Fruit fly (Drosophila melanogaster) whole organism, adult: Measurements from ENCODE around the gene MsR1.

ENCODE experiments used
- CG11617 ChIP-seq: fragments of 200-800 bp; sonication (Bioruptor generic); optimal IDR thresholded peaks from 2 replicates; lab custom pipeline; 2017; ENCODE audit warnings: mild to moderate bottlenecking, missing biosample characterization, missing genetic modification reagents, missing genetic modification characterization
- CG12768 ChIP-seq: fragments of 200-800 bp; sonication (Bioruptor generic); optimal IDR thresholded peaks from 2 replicates; lab custom pipeline; 2017; ENCODE audit warnings: missing biosample characterization, missing genetic modification characterization, mild to moderate bottlenecking, moderate library complexity, missing genetic modification reagents
- CG14711 ChIP-seq: fragments of 200-800 bp; sonication (Bioruptor generic); optimal IDR thresholded peaks from 2 replicates; lab custom pipeline; 2018; ENCODE audit warnings: missing biosample characterization, mild to moderate bottlenecking, missing genetic modification characterization, moderate library complexity
- CG1620 ChIP-seq: fragments of 200-800 bp; sonication (Bioruptor generic); optimal IDR thresholded peaks from 2 replicates; lab custom pipeline; 2016; ENCODE audit warnings: missing biosample characterization, missing genetic modification characterization
- CG33017 ChIP-seq: fragments of 200-800 bp; sonication (Bioruptor generic); optimal IDR thresholded peaks from 2 replicates; lab custom pipeline; 2018; ENCODE audit warnings: missing biosample characterization, mild to moderate bottlenecking, missing genetic modification characterization, moderate library complexity
- CG5204 ChIP-seq: fragments of 200-800 bp; sonication (Bioruptor generic); optimal IDR thresholded peaks from 2 replicates; lab custom pipeline; 2016; ENCODE audit warnings: missing biosample characterization, missing genetic modification characterization
- CG7045 ChIP-seq: fragments of 200-800 bp; sonication (Bioruptor generic); optimal IDR thresholded peaks from 2 replicates; lab custom pipeline; 2017; ENCODE audit warnings: missing biosample characterization, mild to moderate bottlenecking, missing genetic modification characterization
- CG7101 ChIP-seq: fragments of 200-800 bp; sonication (Bioruptor generic); optimal IDR thresholded peaks from 2 replicates; lab custom pipeline; 2018; ENCODE audit warnings: missing biosample characterization, mild to moderate bottlenecking, missing genetic modification characterization, moderate library complexity
- Clk ChIP-seq: fragments of 200-800 bp; sonication (Bioruptor generic); optimal IDR thresholded peaks from 2 replicates; lab custom pipeline; 2017; ENCODE audit warnings: missing biosample characterization, missing genetic modification characterization
- Crg-1 ChIP-seq: fragments of 200-800 bp; sonication (Bioruptor generic); optimal IDR thresholded peaks from 2 replicates; lab custom pipeline; 2016; ENCODE audit warnings: missing biosample characterization, missing genetic modification characterization
- Hr96 ChIP-seq: fragments of 200-800 bp; sonication (Bioruptor generic); optimal IDR thresholded peaks from 2 replicates; lab custom pipeline; 2016; ENCODE audit warnings: missing biosample characterization, missing genetic modification characterization
- Mnt ChIP-seq: fragments of 200-800 bp; sonication (Bioruptor generic); optimal IDR thresholded peaks from 2 replicates; lab custom pipeline; 2016; ENCODE audit warnings: missing biosample characterization, mild to moderate bottlenecking, missing genetic modification characterization
- bab1 ChIP-seq: fragments of 200-800 bp; sonication (Bioruptor generic); optimal IDR thresholded peaks from 3 replicates; lab custom pipeline; 2019; ENCODE audit warnings: missing biosample characterization, mild to moderate bottlenecking, missing genetic modification characterization, moderate library complexity
- cic ChIP-seq: fragments of 200-800 bp; sonication (Bioruptor generic); optimal IDR thresholded peaks from 2 replicates; lab custom pipeline; 2017; ENCODE audit warnings: missing biosample characterization, mild to moderate bottlenecking, missing genetic modification characterization, moderate library complexity
- cnc ChIP-seq, 2 experiments: fragments of >200 bp; optimal IDR thresholded peaks; 2 replicates each; lab custom pipeline; 2017
- kay ChIP-seq: fragments of 200-800 bp; sonication (Bioruptor generic); peaks from one replicate; lab custom pipeline; 2016; ENCODE audit warnings: missing biosample characterization, missing genetic modification characterization, borderline replicate concordance
- ovo ChIP-seq: fragments of 200-800 bp; sonication (Bioruptor generic); optimal IDR thresholded peaks from 2 replicates; lab custom pipeline; 2016; ENCODE audit warnings: missing biosample characterization, missing genetic modification characterization
- pad ChIP-seq: fragments of 200-800 bp; sonication (Bioruptor generic); optimal IDR thresholded peaks from 3 replicates; lab custom pipeline; 2017; ENCODE audit warnings: missing biosample characterization, missing genetic modification characterization, mild to moderate bottlenecking, moderate library complexity, missing genetic modification reagents
- tj ChIP-seq: fragments of 200-800 bp; sonication (Bioruptor generic); optimal IDR thresholded peaks from 3 replicates; lab custom pipeline; 2017; ENCODE audit warnings: missing biosample characterization, mild to moderate bottlenecking, missing genetic modification characterization, moderate library complexity
- toe ChIP-seq: fragments of 200-800 bp; sonication (Bioruptor generic); optimal IDR thresholded peaks from 2 replicates; lab custom pipeline; 2016; ENCODE audit warnings: missing biosample characterization, missing genetic modification characterization

MsR1 gene

DNA sequence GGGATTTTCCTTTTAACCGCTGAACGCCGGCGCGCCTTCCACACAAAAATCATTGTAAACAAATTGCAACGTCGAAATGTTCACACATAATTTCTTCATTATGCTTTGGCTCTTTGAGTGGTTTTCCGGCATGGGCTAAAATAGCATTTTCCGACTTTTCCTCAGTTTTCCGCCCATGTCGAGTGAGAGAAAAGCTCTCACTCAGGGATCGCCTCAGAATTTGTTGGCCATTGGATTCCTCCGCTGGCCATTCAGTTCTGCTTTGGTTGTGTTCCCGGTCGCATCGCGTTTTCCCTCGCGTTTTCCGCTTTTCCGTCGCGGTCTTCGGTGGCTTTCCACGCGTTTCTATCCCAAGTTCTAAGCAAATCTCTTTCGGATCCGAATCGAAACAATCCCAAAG, 56.1 kb downstream of the MsR1 start:
- no peak for TF ChIP-seq CG5204 (GFP tag; lab: Kevin White, UChicago)
- no peak for TF ChIP-seq toe
- no peak for TF ChIP-seq pad (GFP tag; lab: Kevin White, UChicago)
- TF ChIP-seq kay: no peak
- TF ChIP-seq Hr96 (GFP tag; lab: Kevin White, UChicago): no peak
- TF ChIP-seq CG11617 (GFP tag; lab: Kevin White, UChicago): no peak
- TF ChIP-seq CG7045: no peak
- TF ChIP-seq CG7101 (tag; lab: Kevin White, UChicago): no peak

DNA sequence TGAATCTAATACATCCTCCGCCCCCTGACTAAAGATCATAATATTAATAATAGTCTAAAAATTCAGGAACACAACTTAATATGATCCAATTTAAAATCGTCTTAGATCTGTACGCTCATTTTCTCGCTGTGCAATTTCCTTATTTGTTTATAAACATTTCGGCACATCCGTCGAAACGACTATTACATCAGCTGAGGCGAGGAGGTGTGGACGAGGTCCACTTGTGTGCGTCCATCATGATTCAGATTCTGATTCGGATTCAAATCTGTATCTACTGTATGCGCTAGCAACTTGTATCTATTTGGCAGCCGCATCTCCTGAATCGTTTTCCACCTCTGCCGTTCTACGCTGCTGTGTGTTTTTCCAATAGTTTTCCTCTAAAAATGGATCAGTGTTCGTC, 57.0 kb downstream of the MsR1 start:
- no peak for TF ChIP-seq cic (GFP tag; lab: Kevin White, UChicago)
- TF ChIP-seq Clk (GFP tag; lab: Kevin White, UChicago): no peak
- no peak for TF ChIP-seq Mnt
- no peak for TF ChIP-seq CG7101 (tag; lab: Kevin White, UChicago)
- no peak for TF ChIP-seq kay
- no peak for TF ChIP-seq Crg-1 (GFP tag; lab: Kevin White, UChicago)
- no peak for TF ChIP-seq CG11617 (GFP tag; lab: Kevin White, UChicago)
- TF ChIP-seq CG5204 (GFP tag; lab: Kevin White, UChicago): no peak
- TF ChIP-seq tj: no peak
- TF ChIP-seq ovo (GFP tag; lab: Kevin White, UChicago): no peak
- no peak for TF ChIP-seq bab1
- no peak for TF ChIP-seq Hr96 (GFP tag; lab: Kevin White, UChicago)
- no peak for TF ChIP-seq CG1620 (GFP tag; lab: Kevin White, UChicago)
- TF ChIP-seq CG12768 (GFP tag; lab: Kevin White, UChicago): no peak
- no peak for TF ChIP-seq pad (GFP tag; lab: Kevin White, UChicago)
- no peak for TF ChIP-seq CG14711 (tag; lab: Kevin White, UChicago)
- TF ChIP-seq cnc (optimal IDR thresholded peaks at IDR 0.05; lab: Kevin White, UChicago): no peak
- TF ChIP-seq CG33017 (tag; lab: Kevin White, UChicago): no peak

DNA sequence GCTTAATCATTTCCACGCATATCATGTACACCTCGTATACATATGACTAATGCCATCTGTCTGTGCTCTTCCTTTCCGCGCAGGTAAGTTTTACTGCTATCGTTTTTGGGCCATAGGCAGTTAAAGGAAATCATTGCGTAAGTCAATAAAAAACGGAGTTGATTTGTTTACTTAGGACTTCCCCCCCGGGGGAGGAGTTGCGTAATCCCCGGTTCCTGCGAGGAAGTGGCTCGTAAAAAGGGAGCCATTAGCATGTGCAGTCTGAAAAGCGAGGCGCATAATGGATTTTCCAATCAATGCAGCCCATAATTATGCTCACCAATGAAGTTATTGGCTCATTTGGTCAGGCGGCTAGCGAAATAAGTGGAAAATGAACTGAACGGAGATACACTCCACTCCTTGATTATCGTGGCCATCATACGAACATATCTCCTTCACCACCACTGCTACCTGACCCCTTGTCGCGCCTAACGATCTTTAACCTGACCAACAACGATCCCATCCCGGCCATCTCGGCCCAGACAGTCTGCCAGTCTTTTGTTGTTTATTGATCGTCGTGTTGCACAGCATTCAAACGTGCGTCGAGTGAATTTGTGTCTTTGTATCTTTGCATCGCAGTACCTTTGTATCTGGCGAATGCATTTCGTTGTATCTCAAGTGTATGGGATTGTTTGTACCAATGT, 63.0 kb downstream of the MsR1 start:
- TF ChIP-seq pad (GFP tag; lab: Kevin White, UChicago): no peak
- no peak for TF ChIP-seq Hr96 (GFP tag; lab: Kevin White, UChicago)
- TF ChIP-seq CG7101 (tag; lab: Kevin White, UChicago): no peak

DNA sequence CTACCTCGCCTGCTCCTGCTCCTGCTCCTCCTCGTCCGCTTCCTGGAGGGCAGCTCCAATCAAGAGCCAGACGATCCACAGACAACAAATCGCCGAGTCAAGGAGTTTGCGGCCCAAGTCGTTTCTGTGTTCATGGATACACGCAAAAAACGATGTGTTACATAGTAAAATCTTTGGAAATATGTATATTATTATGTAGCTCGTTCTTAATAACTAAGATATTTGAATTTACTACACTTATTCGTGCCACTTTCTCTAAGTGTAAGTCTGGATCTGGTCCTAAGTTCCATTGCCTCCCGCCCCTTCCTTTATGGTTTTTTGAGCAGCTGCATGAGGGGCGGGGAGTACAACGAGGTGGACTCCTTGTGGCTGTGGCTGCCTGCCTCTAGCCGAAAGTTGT, 63.9 kb downstream of the MsR1 start:
- TF ChIP-seq Mnt (no peak), CG5204 (GFP tag; lab: Kevin White, UChicago) (no peak), CG7045 (no peak), ovo (GFP tag; lab: Kevin White, UChicago) (no peak), CG33017 (tag; lab: Kevin White, UChicago) (no peak), pad (GFP tag; lab: Kevin White, UChicago) (no peak), Clk (GFP tag; lab: Kevin White, UChicago) (no peak), cnc (optimal IDR thresholded peaks at IDR 0.05; lab: Kevin White, UChicago) (no peak), toe (no peak)

DNA sequence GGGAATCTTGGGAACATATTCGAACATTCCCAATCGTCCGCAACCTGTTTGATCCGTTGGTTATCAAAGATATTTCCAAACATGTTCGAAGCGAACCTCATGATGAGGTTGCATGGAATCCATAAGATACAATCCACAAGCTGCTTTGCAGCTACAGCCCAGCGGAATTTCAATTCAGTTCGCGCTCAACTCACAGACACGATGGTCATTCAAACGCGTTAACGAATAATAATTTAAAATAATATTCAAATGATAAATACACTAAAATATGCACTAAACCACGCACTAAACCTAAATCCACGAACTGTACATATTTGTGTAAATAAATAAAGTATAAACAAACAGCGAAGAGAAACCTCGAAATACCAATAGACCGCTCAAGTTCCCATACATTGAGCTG, 65.3 kb downstream of the MsR1 start:
- no peak for TF ChIP-seq Clk (GFP tag; lab: Kevin White, UChicago)
- TF ChIP-seq pad (GFP tag; lab: Kevin White, UChicago): no peak
- TF ChIP-seq CG14711 (tag; lab: Kevin White, UChicago): no peak
- TF ChIP-seq Crg-1 (GFP tag; lab: Kevin White, UChicago): no peak
- TF ChIP-seq toe: no peak
- TF ChIP-seq CG1620 (GFP tag; lab: Kevin White, UChicago): no peak
- no peak for TF ChIP-seq CG7045
- TF ChIP-seq kay: peak; percentile 57
- TF ChIP-seq Hr96 (GFP tag; lab: Kevin White, UChicago): no peak
- no peak for TF ChIP-seq tj
- TF ChIP-seq CG12768 (GFP tag; lab: Kevin White, UChicago): no peak
- no peak for TF ChIP-seq CG11617 (GFP tag; lab: Kevin White, UChicago)
- no peak for TF ChIP-seq Mnt
- no peak for TF ChIP-seq CG33017 (tag; lab: Kevin White, UChicago)
- no peak for TF ChIP-seq cic (GFP tag; lab: Kevin White, UChicago)
- no peak for TF ChIP-seq CG7101 (tag; lab: Kevin White, UChicago)
- peak; percentile 3 for TF ChIP-seq CG5204 (GFP tag; lab: Kevin White, UChicago)
- no peak for TF ChIP-seq cnc (optimal IDR thresholded peaks at IDR 0.05; lab: Kevin White, UChicago)
- TF ChIP-seq ovo (GFP tag; lab: Kevin White, UChicago): no peak
- TF ChIP-seq bab1: peak; percentile 25

DNA sequence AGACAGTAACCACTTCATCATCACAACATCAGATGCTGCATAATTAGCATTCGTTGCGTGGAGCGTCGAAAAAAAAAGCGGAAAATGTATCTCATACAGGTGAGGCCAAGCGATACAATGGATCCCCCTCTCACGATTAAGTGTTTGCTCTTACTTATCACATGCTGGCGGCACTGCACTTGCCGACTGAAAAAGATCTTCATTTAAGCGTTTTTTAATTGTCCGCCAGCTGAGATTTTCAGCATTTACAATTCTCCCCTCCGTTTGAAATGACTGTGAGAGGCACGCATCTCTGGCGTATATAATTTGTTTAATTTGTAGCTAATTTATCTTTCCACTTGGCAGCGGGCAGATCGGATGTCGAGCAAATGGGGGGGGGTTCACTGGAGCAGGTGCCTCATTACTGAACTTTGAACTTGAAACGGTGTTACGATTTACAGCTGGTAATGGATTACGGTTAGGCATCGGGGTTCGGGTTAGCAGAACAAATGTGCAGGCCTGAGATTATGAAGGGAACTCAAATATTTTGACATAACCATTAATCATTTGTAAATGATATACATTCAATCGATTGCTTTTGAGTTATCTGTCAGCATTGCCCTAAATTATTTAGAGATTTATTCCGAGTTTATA, 66.3 kb downstream of the MsR1 start, which contains the start of gene Mzt1:
Gene Mzt1, plus strand, starts transcription at position 583 of the 633 bp plus-strand sequence.
- TF ChIP-seq ovo (GFP tag; lab: Kevin White, UChicago): no peak

DNA sequence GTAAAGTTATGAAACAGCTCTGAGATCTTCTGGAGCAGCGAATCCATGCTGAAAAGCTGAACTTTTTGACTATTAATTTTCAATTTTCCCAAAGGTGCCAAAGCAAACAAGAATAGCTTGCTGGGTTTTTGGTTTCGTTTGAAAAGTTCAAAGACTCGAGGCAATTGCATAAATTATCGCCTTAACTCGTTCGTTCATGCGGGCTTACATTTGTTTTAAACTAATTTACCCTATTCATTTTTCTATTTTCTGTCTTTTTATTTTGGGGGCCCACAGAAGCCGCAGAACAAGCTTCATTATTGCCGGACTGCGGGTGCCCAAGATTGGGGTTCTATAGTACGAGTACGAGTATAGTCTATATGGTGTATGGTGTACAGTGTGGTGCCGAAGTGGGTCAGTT, 68.4 kb downstream of the MsR1 start, which contains the start of the genes CG32298 and CG32299:
Gene CG32298, minus strand, starts transcription at position 101 of the 400 bp plus-strand sequence.
Gene CG32299, minus strand, starts transcription at position 101 of the 400 bp plus-strand sequence.
- TF ChIP-seq Clk (GFP tag; lab: Kevin White, UChicago): no peak
- TF ChIP-seq pad (GFP tag; lab: Kevin White, UChicago): no peak
- TF ChIP-seq cic (GFP tag; lab: Kevin White, UChicago): no peak
- TF ChIP-seq Crg-1 (GFP tag; lab: Kevin White, UChicago): no peak
- TF ChIP-seq CG12768 (GFP tag; lab: Kevin White, UChicago): no peak
- no peak for TF ChIP-seq ovo (GFP tag; lab: Kevin White, UChicago)
- no peak for TF ChIP-seq CG7045
- TF ChIP-seq tj: no peak
- TF ChIP-seq toe: no peak
- TF ChIP-seq CG14711 (tag; lab: Kevin White, UChicago): no peak
- TF ChIP-seq CG7101 (tag; lab: Kevin White, UChicago): no peak
